Fruit fly (Drosophila melanogaster): Measurements from ENCODE around the gene CG5282.

The CG5282 gene

DNA sequence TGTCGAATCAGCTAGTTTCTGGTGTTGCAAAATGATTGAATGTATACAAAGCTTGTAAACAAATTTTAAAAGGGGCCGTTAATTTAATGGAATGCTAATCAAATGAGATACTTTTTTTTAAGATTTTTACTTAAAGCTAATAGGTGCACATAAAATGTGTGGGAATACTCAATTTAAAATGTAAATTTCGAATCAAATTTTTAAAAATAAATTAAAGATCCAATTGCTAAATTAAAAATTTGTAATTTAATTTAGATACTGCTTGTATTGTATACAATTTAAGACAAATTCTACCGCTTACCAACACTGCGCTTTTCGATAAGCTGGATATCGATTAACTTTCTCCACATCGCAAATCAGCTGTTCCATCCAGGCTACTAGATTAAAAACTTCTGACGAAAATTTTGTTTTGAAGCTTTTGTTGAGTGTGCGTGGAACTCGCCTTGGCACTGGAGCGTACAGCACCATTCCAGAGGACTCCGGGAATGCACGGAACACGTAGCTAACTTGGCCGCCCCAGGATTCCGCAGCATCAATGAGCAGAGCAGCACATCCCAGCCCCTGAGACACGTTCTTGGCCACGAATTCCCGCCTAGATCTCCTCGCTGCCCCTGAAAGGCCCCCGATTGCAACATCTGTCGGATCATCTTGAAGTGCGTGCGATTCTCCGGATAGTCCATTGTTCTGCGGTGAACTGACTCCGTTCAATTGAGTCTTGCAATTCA is 41.6 kb downstream of the CG5282 start, which contains the start of the genes CG5498 and fbl (continued):
- TF ChIP-seq Sox102F (GFP tag; optimal IDR thresholded peaks at IDR 0.05) = peak; percentile 64
- no peak for TF ChIP-seq CTCF (GFP tag; optimal IDR thresholded peaks at IDR 0.05)
- peak; percentile 65 for TF ChIP-seq CG3281 (GFP tag; optimal IDR thresholded peaks at IDR 0.05)
- peak; percentile 19 for TF ChIP-seq twi (tag; optimal IDR thresholded peaks at IDR 0.05)
- peak; percentile 36 for TF ChIP-seq CG10147 (GFP tag; optimal IDR thresholded peaks at IDR 0.05)
- TF ChIP-seq CG2202 (tag; optimal IDR thresholded peaks at IDR 0.05) = peak; percentile 12
- no peak for TF ChIP-seq p53 (GFP tag; optimal IDR thresholded peaks at IDR 0.05)
- TF ChIP-seq Poxn (GFP tag; IDR thresholded peaks at IDR 0.05) = no peak
- peak; percentile 52 for TF ChIP-seq CG6765 (GFP tag; optimal IDR thresholded peaks at IDR 0.05)
- TF ChIP-seq CG9609 (GFP tag; optimal IDR thresholded peaks at IDR 0.05) = peak; percentile 9
- no peak for TF ChIP-seq CG2889 (GFP tag; IDR thresholded peaks at IDR 0.05)
- TF ChIP-seq CG8089 (GFP tag; optimal IDR thresholded peaks at IDR 0.05) = no peak
- no peak for TF ChIP-seq CG12071 (GFP tag; optimal IDR thresholded peaks at IDR 0.05)
- TF ChIP-seq Kr (GFP tag; optimal IDR thresholded peaks at IDR 0.05) = no peak
- TF ChIP-seq CG17361 (GFP tag; IDR thresholded peaks at IDR 0.05) = peak; percentile 80; the same call in 2 of the 3 replicates
- no peak for TF ChIP-seq Hr39 (optimal IDR thresholded peaks at IDR 0.05)
- TF ChIP-seq CG8944 (GFP tag; optimal IDR thresholded peaks at IDR 0.05) = peak; percentile 2
- no peak for TF ChIP-seq yki (optimal IDR thresholded peaks at IDR 0.05)
- no peak for TF ChIP-seq CG7928 (GFP tag; optimal IDR thresholded peaks at IDR 0.05)
- TF ChIP-seq sens-2 (GFP tag; IDR thresholded peaks at IDR 0.05) = no peak
- TF ChIP-seq CG14441 (GFP tag; IDR thresholded peaks at IDR 0.05) = no peak
- no peak for TF ChIP-seq CG4404 (GFP tag; IDR thresholded peaks at IDR 0.05)
- no peak for TF ChIP-seq btn (GFP tag; optimal IDR thresholded peaks at IDR 0.05)
- TF ChIP-seq CG30020 (tag; optimal IDR thresholded peaks at IDR 0.05) = peak; percentile 64
- TF ChIP-seq her (GFP tag; optimal IDR thresholded peaks at IDR 0.05) = no peak
- TF ChIP-seq ems (GFP tag; optimal IDR thresholded peaks at IDR 0.05) = no peak
- TF ChIP-seq PHDP (tag; optimal IDR thresholded peaks at IDR 0.05) = peak; percentile 70
- peak; percentile 32 for TF ChIP-seq CG1529 (GFP tag; optimal IDR thresholded peaks at IDR 0.05)
- TF ChIP-seq seq (GFP tag; IDR thresholded peaks at IDR 0.05) = no peak
- peak; percentile 46 for TF ChIP-seq chn (GFP tag; optimal IDR thresholded peaks at IDR 0.05)
- TF ChIP-seq CG17328 (GFP tag; IDR thresholded peaks at IDR 0.05) = no peak
- TF ChIP-seq jigr1 (GFP tag; IDR thresholded peaks at IDR 0.05) = peak; percentile 44; the same call in 1 of the 3 replicates
- no peak for TF ChIP-seq bowl (GFP tag; IDR thresholded peaks at IDR 0.05)
- peak; percentile 55 for TF ChIP-seq az2 (GFP tag; optimal IDR thresholded peaks at IDR 0.05)
- TF ChIP-seq CG2120 (GFP tag; optimal IDR thresholded peaks at IDR 0.05) = peak; percentile 84
- no peak for TF ChIP-seq H2.0 (GFP tag; IDR thresholded peaks at IDR 0.05)
- TF ChIP-seq CG1792 (GFP tag; optimal IDR thresholded peaks at IDR 0.05) = no peak
- TF ChIP-seq Side (GFP tag; optimal IDR thresholded peaks at IDR 0.05) = peak; percentile 18
- peak; percentile 52 for TF ChIP-seq BtbVII (GFP tag; optimal IDR thresholded peaks at IDR 0.05)
- peak; percentile 21 for TF ChIP-seq CG31365 (tag; optimal IDR thresholded peaks at IDR 0.05)
- TF ChIP-seq CG3726 (GFP tag; IDR thresholded peaks at IDR 0.05) = no peak
- TF ChIP-seq CG7987 (GFP tag; optimal IDR thresholded peaks at IDR 0.05) = no peak
- TF ChIP-seq cato (GFP tag; optimal IDR thresholded peaks at IDR 0.05; ENCODE audit: borderline replicate concordance) = peak; percentile 47
- TF ChIP-seq CG6254 (GFP tag; optimal IDR thresholded peaks at IDR 0.05) = no peak
- TF ChIP-seq Adf1 (GFP tag; IDR thresholded peaks at IDR 0.05) = no peak
- no peak for TF ChIP-seq NC2α (GFP tag; optimal IDR thresholded peaks at IDR 0.05)
- peak; percentile 54 for TF ChIP-seq exex (tag; optimal IDR thresholded peaks at IDR 0.05)
- peak; percentile 10 for TF ChIP-seq CG3995 (GFP tag; optimal IDR thresholded peaks at IDR 0.05)
- 0 out of 2 replicates have a peak, but pooled peaks have one; percentile 4 for TF ChIP-seq ara (GFP tag; IDR thresholded peaks at IDR 0.05)
- TF ChIP-seq CG34422 (GFP tag; IDR thresholded peaks at IDR 0.05) = 0 out of 3 replicates have a peak, but pooled peaks have one; percentile 23
- TF ChIP-seq dmrt11E (tag; optimal IDR thresholded peaks at IDR 0.05) = peak; percentile 61
- peak; percentile 40; the same call in 1 of the 3 replicates for TF ChIP-seq dysf (GFP tag; IDR thresholded peaks at IDR 0.05)

Measured in whole organism, embryonic.